Fruit fly (Drosophila melanogaster): Measurements from ENCODE around the gene Ssu72.

Ssu72 gene

DNA sequence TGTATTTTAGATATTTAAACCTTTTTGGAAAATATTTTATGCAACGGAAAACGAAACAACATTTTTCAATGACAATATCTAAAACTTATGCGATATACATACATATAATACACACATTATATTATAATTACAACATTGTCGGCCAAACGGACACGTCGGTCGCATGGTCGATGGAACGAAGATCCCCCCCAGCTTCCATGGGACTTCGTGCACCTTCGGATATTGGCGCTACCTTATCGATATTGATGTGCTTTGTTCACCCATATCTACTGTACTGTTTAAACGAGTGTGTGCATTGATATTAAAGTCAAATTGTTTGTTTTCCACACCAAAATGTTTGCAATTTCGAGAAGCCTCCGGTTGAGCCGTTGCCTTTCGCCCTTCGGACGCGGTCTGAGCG lies 39.0 kb upstream of the Ssu72 start, which contains the start of gene CG14212:
Gene CG14212, plus strand, starts transcription at position 301 of the 400 bp plus-strand sequence.
- TF ChIP-seq CG17806 (tag; optimal IDR thresholded peaks at IDR 0.05) (no peak), CG13204 (GFP tag; optimal IDR thresholded peaks at IDR 0.05) (no peak), CG9948 (tag; optimal IDR thresholded peaks at IDR 0.05) (no peak), CG12605 (GFP tag; IDR thresholded peaks at IDR 0.05) (no peak), CG34367 (tag; optimal IDR thresholded peaks at IDR 0.05) (no peak), gl (tag; optimal IDR thresholded peaks at IDR 0.05) (no peak), CG32121 (GFP tag; IDR thresholded peaks at IDR 0.05) (no peak), Ets98B (GFP tag; IDR thresholded peaks at IDR 0.05) (no peak), rn (GFP tag; IDR thresholded peaks at IDR 0.05) (no peak), CG10348 (GFP tag; IDR thresholded peaks at IDR 0.05) (no peak), CG4496 (GFP tag; IDR thresholded peaks at IDR 0.05) (no peak), Pif1A (GFP tag; optimal IDR thresholded peaks at IDR 0.05) (no peak), CG8301 (tag; optimal IDR thresholded peaks at IDR 0.05) (no peak), fd96Ca (GFP tag; IDR thresholded peaks at IDR 0.05) (no peak), CG14655 (GFP tag; optimal IDR thresholded peaks at IDR 0.05) (no peak), CG8159 (tag; optimal IDR thresholded peaks at IDR 0.05) (no peak), CG15710 (tag; optimal IDR thresholded peaks at IDR 0.05) (no peak)

DNA sequence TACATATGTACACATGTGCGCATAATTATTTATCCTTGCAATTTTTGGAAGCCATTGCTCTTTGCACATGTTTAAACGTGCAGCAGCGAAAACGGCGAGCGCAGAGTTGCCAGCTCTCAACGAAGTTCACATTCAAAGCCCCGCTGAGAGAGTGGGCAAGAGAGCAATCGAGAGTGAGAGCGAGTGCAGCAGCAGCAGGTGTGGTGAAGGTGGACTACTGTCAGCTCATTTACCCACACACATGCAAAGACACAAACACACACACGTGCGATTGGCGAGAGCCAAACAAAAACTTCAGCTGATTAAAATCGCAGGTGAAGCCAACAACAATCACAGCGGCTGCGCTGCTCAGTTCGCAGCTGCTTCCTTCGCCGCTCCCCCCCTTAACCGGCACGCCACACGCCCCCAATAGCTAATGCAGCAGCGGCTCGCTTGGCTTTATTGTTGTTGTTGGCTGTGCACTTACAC lies 33.0 kb upstream of the Ssu72 start:
- no peak for TF ChIP-seq rn (GFP tag; IDR thresholded peaks at IDR 0.05)
- no peak for TF ChIP-seq CG14655 (GFP tag; optimal IDR thresholded peaks at IDR 0.05)
- no peak for TF ChIP-seq Pif1A (GFP tag; optimal IDR thresholded peaks at IDR 0.05)
- no peak for TF ChIP-seq D1 (tag; optimal IDR thresholded peaks at IDR 0.05)
- no peak for TF ChIP-seq CG8159 (tag; optimal IDR thresholded peaks at IDR 0.05)
- TF ChIP-seq Snoo (tag; optimal IDR thresholded peaks at IDR 0.05) = no peak
- 0 out of 3 replicates have a peak, but pooled peaks have one; percentile 29 for TF ChIP-seq fd96Ca (GFP tag; IDR thresholded peaks at IDR 0.05)
- no peak for TF ChIP-seq Pif1B (GFP tag; optimal IDR thresholded peaks at IDR 0.05)
- TF ChIP-seq CG17806 (tag; optimal IDR thresholded peaks at IDR 0.05) = no peak
- no peak for TF ChIP-seq CG34367 (tag; optimal IDR thresholded peaks at IDR 0.05)
- TF ChIP-seq CG13204 (GFP tag; optimal IDR thresholded peaks at IDR 0.05) = peak; percentile 81
- TF ChIP-seq CG10348 (GFP tag; IDR thresholded peaks at IDR 0.05) = no peak
- TF ChIP-seq CG4496 (GFP tag; IDR thresholded peaks at IDR 0.05) = peak; percentile 67; the same call in 2 of the 3 replicates
- peak; percentile 79 for TF ChIP-seq EcR (GFP tag; optimal IDR thresholded peaks at IDR 0.05)
- no peak for TF ChIP-seq CG15710 (tag; optimal IDR thresholded peaks at IDR 0.05)
- TF ChIP-seq CG32121 (GFP tag; IDR thresholded peaks at IDR 0.05) = peak; percentile 43; the same call in 1 of the 2 replicates
- TF ChIP-seq CG8301 (tag; optimal IDR thresholded peaks at IDR 0.05) = no peak
- TF ChIP-seq Ets98B (GFP tag; IDR thresholded peaks at IDR 0.05) = peak; percentile 41; the same call in 1 of the 2 replicates
- peak; percentile 16; the same call in 1 of the 2 replicates for TF ChIP-seq CG12605 (GFP tag; IDR thresholded peaks at IDR 0.05)
- TF ChIP-seq CG9948 (tag; optimal IDR thresholded peaks at IDR 0.05) = no peak

dm6 chrX:19637002-19637420 lies 27.4 kb upstream of the Ssu72 start:
- TF ChIP-seq CG32121 (GFP tag; IDR thresholded peaks at IDR 0.05) (no peak), CG17806 (tag; optimal IDR thresholded peaks at IDR 0.05) (no peak), CG4496 (GFP tag; IDR thresholded peaks at IDR 0.05) (peak; percentile 67; the same call in 2 of the 3 replicates), fd96Ca (GFP tag; IDR thresholded peaks at IDR 0.05) (peak; percentile 39; the same call in 1 of the 3 replicates), CG8159 (tag; optimal IDR thresholded peaks at IDR 0.05) (no peak), Ets98B (GFP tag; IDR thresholded peaks at IDR 0.05) (peak; percentile 61), CG8301 (tag; optimal IDR thresholded peaks at IDR 0.05) (no peak), Pif1B (GFP tag; optimal IDR thresholded peaks at IDR 0.05) (peak; percentile 3), CG13204 (GFP tag; optimal IDR thresholded peaks at IDR 0.05) (peak; percentile 66), EcR (GFP tag; optimal IDR thresholded peaks at IDR 0.05) (peak; percentile 49), CG12605 (GFP tag; IDR thresholded peaks at IDR 0.05) (no peak), CG10348 (GFP tag; IDR thresholded peaks at IDR 0.05) (no peak)

DNA sequence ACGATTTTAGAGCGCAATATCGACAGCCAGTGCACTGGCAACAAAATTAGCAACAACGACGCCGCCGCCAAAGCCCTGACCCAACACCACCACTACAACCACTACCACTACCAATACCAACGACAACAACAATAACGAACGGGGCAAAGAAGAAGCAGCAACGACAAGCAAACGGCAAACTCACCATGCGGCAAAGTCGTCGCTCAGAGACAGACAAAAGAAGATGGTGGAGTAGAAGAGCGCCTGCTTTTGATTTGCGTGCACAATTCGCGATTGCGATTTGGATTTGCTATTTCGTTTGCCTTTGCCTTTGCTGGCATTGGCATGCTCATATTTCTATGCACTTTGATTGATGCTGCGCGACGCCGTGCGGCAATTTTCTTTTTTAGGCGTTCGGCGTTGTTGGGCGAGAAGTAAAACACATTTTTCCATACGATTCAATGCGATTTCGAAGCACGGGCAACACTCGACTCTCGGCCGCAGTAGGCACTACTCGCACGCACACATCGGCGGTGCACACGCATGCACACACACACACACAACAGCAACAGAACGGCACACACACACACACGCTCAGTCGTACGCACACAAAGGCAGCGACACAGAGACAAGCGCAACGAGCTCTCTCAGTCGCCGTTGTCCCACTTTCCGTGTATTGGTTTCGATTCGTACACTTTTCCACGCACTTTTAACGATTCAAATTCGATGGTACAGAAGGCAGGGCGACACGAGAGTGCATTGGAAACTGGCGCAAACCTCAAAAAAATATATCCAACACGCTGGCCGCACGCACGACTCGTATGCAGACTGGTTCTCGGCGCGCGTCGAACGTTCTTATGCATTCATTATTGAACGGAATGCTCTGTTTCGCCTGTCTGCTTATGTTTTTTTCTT lies 26.7 kb upstream of the Ssu72 start:
- peak; percentile 15; the same call in 1 of the 2 replicates for TF ChIP-seq CG32121 (GFP tag; IDR thresholded peaks at IDR 0.05)
- TF ChIP-seq CG15710 (tag; optimal IDR thresholded peaks at IDR 0.05) = no peak
- 0 out of 3 replicates have a peak, but pooled peaks have one; percentile 24 for TF ChIP-seq CG4496 (GFP tag; IDR thresholded peaks at IDR 0.05)

dm6 chrX:19638328-19638940 lies 25.9 kb upstream of the Ssu72 start, which contains the start of gene Rcd-1:
Gene Rcd-1, plus strand, starts transcription at chrX:19638767.
- no peak for TF ChIP-seq CG17806 (tag; optimal IDR thresholded peaks at IDR 0.05)
- no peak for TF ChIP-seq CG8159 (tag; optimal IDR thresholded peaks at IDR 0.05)
- TF ChIP-seq D1 (tag; optimal IDR thresholded peaks at IDR 0.05) = no peak
- TF ChIP-seq CG9948 (tag; optimal IDR thresholded peaks at IDR 0.05) = no peak
- TF ChIP-seq CG14655 (GFP tag; optimal IDR thresholded peaks at IDR 0.05) = no peak
- no peak for TF ChIP-seq Ets98B (GFP tag; IDR thresholded peaks at IDR 0.05)
- TF ChIP-seq rn (GFP tag; IDR thresholded peaks at IDR 0.05) = no peak
- TF ChIP-seq EcR (GFP tag; optimal IDR thresholded peaks at IDR 0.05) = no peak
- TF ChIP-seq CG8301 (tag; optimal IDR thresholded peaks at IDR 0.05) = no peak
- no peak for TF ChIP-seq CG34367 (tag; optimal IDR thresholded peaks at IDR 0.05)
- no peak for TF ChIP-seq fd96Ca (GFP tag; IDR thresholded peaks at IDR 0.05)
- TF ChIP-seq CG15710 (tag; optimal IDR thresholded peaks at IDR 0.05) = no peak
- TF ChIP-seq CG10348 (GFP tag; IDR thresholded peaks at IDR 0.05) = no peak
- TF ChIP-seq gl (tag; optimal IDR thresholded peaks at IDR 0.05) = no peak
